Worm (Caenorhabditis elegans) whole organism, late embryonic: Measurements from ENCODE around the gene srw-62.

Experiments
- Y22D7AL.16 ChIP-seq: sonication (generic microtip); optimal IDR thresholded peaks from 2 replicates; lab custom pipeline; 2016; ENCODE audit warnings: missing genetic modification characterization, missing compliant biosample characterization
- ama-1 ChIP-seq: fragments of 150-350 bp; optimal IDR thresholded peaks from 2 replicates; lab custom pipeline; 2014
- ceh-19 ChIP-seq: fragments of 200-800 bp; sonication (Bioruptor generic); optimal IDR thresholded peaks from 2 replicates; lab custom pipeline; 2018; ENCODE audit warnings: mild to moderate bottlenecking, missing genetic modification characterization, missing compliant biosample characterization
- ceh-2 ChIP-seq: sonication (generic microtip); optimal IDR thresholded peaks from 2 replicates; lab custom pipeline; 2016; ENCODE audit warnings: missing genotype, missing genetic modification characterization, missing compliant biosample characterization
- ceh-22 ChIP-seq: sonication (generic microtip); optimal IDR thresholded peaks from 2 replicates; lab custom pipeline; 2017; ENCODE audit warnings: missing biosample characterization, missing genetic modification characterization
- ceh-24 ChIP-seq: sonication (generic microtip); optimal IDR thresholded peaks from 2 replicates; lab custom pipeline; 2016; ENCODE audit warnings: mild to moderate bottlenecking, missing genetic modification characterization, missing compliant biosample characterization
- ceh-31 ChIP-seq: sonication (generic microtip); optimal IDR thresholded peaks from 2 replicates; lab custom pipeline; 2016; ENCODE audit warnings: missing genetic modification characterization, missing compliant biosample characterization
- ceh-34 ChIP-seq: sonication (generic microtip); optimal IDR thresholded peaks from 2 replicates; lab custom pipeline; 2016; ENCODE audit warnings: mild to moderate bottlenecking, missing genetic modification characterization, missing compliant biosample characterization
- ceh-6 ChIP-seq: fragments of 200-800 bp; sonication (Bioruptor generic); optimal IDR thresholded peaks from 2 replicates; lab custom pipeline; 2018; ENCODE audit warnings: mild to moderate bottlenecking, missing genetic modification characterization, missing compliant biosample characterization
- elt-2 ChIP-seq: sonication (generic microtip); optimal IDR thresholded peaks from 2 replicates; lab custom pipeline; 2016; ENCODE audit warnings: missing genetic modification reagents, missing genetic modification characterization, missing compliant biosample characterization
- eyg-1 ChIP-seq: sonication (generic microtip); optimal IDR thresholded peaks from 2 replicates; lab custom pipeline; 2016; ENCODE audit warnings: missing genotype, missing genetic modification characterization, missing compliant biosample characterization
- fax-1 ChIP-seq: sonication (generic microtip); optimal IDR thresholded peaks from 2 replicates; lab custom pipeline; 2016; ENCODE audit warnings: missing genotype, missing genetic modification characterization, missing compliant biosample characterization
- fkh-10 ChIP-seq: fragments of 150-350 bp; optimal IDR thresholded peaks from 2 replicates; lab custom pipeline; 2014; ENCODE audit warnings: missing biosample characterization, missing genetic modification reagents, missing genetic modification characterization
- hlh-30 ChIP-seq: sonication (generic microtip); optimal IDR thresholded peaks from 2 replicates; lab custom pipeline; 2017; ENCODE audit warnings: antibody characterized with exemption, missing genetic modification characterization, missing compliant biosample characterization; ENCODE audit not compliant: insufficient read depth
- hlh-6 ChIP-seq: sonication (generic microtip); optimal IDR thresholded peaks from 2 replicates; lab custom pipeline; 2016; ENCODE audit warnings: missing genotype, missing genetic modification characterization, missing compliant biosample characterization
- hlh-8 ChIP-seq: sonication (generic microtip); optimal IDR thresholded peaks from 2 replicates; lab custom pipeline; 2016; ENCODE audit warnings: missing genotype, missing genetic modification characterization, missing compliant biosample characterization
- nfya-1 ChIP-seq: sonication (generic microtip); optimal IDR thresholded peaks from 2 replicates; lab custom pipeline; 2017; ENCODE audit warnings: missing genetic modification characterization, mild to moderate bottlenecking, missing compliant biosample characterization, antibody characterized with exemption, moderate library complexity
- nhr-11 ChIP-seq: fragments of 150-350 bp; optimal IDR thresholded peaks from 2 replicates; lab custom pipeline; 2014; ENCODE audit warnings: missing biosample characterization, missing genetic modification characterization
- npax-4 ChIP-seq: sonication (generic microtip); optimal IDR thresholded peaks from 2 replicates; lab custom pipeline; 2016; ENCODE audit warnings: missing genetic modification characterization, missing compliant biosample characterization
- odd-2 ChIP-seq: sonication (generic microtip); optimal IDR thresholded peaks from 2 replicates; lab custom pipeline; 2017; ENCODE audit warnings: antibody characterized with exemption, mild to moderate bottlenecking, missing genetic modification characterization, missing compliant biosample characterization
- pag-3 ChIP-seq: sonication (generic microtip); optimal IDR thresholded peaks from 2 replicates; lab custom pipeline; 2016; ENCODE audit warnings: missing compliant biosample characterization, missing genetic modification characterization, borderline replicate concordance
- pax-1 ChIP-seq: fragments of 150-350 bp; optimal IDR thresholded peaks from 2 replicates; lab custom pipeline; 2014; ENCODE audit warnings: missing biosample characterization, missing genetic modification characterization
- pha-2 ChIP-seq: sonication (generic microtip); optimal IDR thresholded peaks from 2 replicates; lab custom pipeline; 2017; ENCODE audit warnings: mild to moderate bottlenecking, missing genetic modification characterization, missing compliant biosample characterization
- pqm-1 ChIP-seq: sonication (generic microtip); optimal IDR thresholded peaks from 2 replicates; lab custom pipeline; 2016; ENCODE audit warnings: missing genetic modification characterization, missing compliant biosample characterization
- pros-1 ChIP-seq: fragments of 150-350 bp; optimal IDR thresholded peaks from 2 replicates; lab custom pipeline; 2014; ENCODE audit warnings: missing biosample characterization, missing genetic modification reagents, missing genetic modification characterization
- rnt-1 ChIP-seq: sonication (generic microtip); optimal IDR thresholded peaks from 2 replicates; lab custom pipeline; 2016; ENCODE audit warnings: missing genetic modification characterization, missing compliant biosample characterization
- sdc-2 ChIP-seq: sonication (generic microtip); optimal IDR thresholded peaks from 2 replicates; lab custom pipeline; 2016; ENCODE audit warnings: missing genotype, missing genetic modification characterization, missing compliant biosample characterization
- syd-9 ChIP-seq: sonication (generic microtip); optimal IDR thresholded peaks from 2 replicates; lab custom pipeline; 2016; ENCODE audit warnings: mild to moderate bottlenecking, missing genetic modification characterization, moderate library complexity, missing compliant biosample characterization
- tbx-7 ChIP-seq: sonication (generic microtip); optimal IDR thresholded peaks from 2 replicates; lab custom pipeline; 2016; ENCODE audit warnings: missing genotype, missing genetic modification characterization, missing compliant biosample characterization
- unc-3 ChIP-seq, 2 experiments: fragments of 200-800 bp in 1 of 2; sonication (Bioruptor generic) in 1 of 2; sonication (generic microtip) in 1 of 2; conservative IDR thresholded peaks in 1 of 2; optimal IDR thresholded peaks in 1 of 2; 2 replicates each; pipeline versions ENCODE4 v1.3.6 to Lab custom; 2016 to 2022; ENCODE audit warnings: missing compliant biosample characterization in 2 of 2, missing genetic modification characterization in 2 of 2, missing genetic modification reagents in 1 of 2
- unc-42 ChIP-seq: sonication (generic microtip); optimal IDR thresholded peaks from 2 replicates; lab custom pipeline; 2016; ENCODE audit warnings: missing genotype, missing genetic modification characterization, missing compliant biosample characterization
- unc-86 ChIP-seq: sonication (generic microtip); optimal IDR thresholded peaks from 2 replicates; lab custom pipeline; 2016; ENCODE audit warnings: missing genetic modification characterization, missing compliant biosample characterization
- zip-5 ChIP-seq: sonication (generic microtip); optimal IDR thresholded peaks from 2 replicates; lab custom pipeline; 2016; ENCODE audit warnings: missing genetic modification characterization, missing compliant biosample characterization

Gene srw-62

DNA sequence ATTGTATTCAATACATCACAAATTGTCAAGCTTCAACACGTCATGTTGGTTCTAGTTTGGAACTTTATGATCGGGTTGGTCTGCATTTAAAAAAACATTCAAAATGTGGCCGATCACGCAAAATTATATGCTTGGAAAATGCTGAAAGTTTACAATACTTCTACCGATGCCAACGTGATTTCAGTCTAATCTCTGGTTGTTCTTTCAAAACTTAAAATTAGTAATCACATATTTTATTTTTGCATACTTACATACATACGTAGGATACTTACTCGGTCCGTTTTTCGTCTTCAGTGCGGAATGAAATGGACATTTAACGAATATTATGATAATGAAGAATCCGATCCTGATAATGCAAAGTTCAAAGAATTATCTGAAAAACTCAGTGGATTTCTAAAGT lies at the start of gene srw-62:
TSS of gene srw-62 (plus strand) at position 301 of the 400 bp plus-strand sequence.
- no peak for TF ChIP-seq ceh-6 (GFP tag; lab: Kevin White, UChicago)

DNA sequence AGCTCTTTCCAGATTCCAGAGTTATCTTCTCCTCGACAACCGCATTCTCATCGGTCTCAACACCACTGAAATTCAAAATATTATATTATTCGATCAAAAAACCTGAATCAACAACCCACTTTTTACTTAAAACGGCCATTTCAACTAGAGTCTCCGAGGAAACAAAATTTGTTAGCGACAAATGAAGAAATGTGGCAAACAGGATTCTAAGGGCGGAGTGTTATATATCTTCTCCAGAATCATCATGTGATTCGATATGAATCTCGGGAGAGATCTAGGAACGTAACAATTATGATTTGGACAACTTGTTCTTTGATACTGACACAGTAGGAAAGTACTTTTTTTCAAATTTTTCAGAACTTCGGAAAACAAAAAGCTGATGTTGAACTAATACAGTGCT lies 49.0 kb upstream of the srw-62 start:
- TF ChIP-seq sdc-2 (tag; lab: Kevin White, UChicago) (no peak), pros-1 (no peak), ceh-34 (no peak), pha-2 (tag; lab: Kevin White, UChicago) (no peak), unc-86 (tag; lab: Kevin White, UChicago) (no peak), nhr-11 (no peak), ceh-31 (tag; lab: Kevin White, UChicago) (no peak), fax-1 (tag; lab: Kevin White, UChicago) (no peak)

DNA sequence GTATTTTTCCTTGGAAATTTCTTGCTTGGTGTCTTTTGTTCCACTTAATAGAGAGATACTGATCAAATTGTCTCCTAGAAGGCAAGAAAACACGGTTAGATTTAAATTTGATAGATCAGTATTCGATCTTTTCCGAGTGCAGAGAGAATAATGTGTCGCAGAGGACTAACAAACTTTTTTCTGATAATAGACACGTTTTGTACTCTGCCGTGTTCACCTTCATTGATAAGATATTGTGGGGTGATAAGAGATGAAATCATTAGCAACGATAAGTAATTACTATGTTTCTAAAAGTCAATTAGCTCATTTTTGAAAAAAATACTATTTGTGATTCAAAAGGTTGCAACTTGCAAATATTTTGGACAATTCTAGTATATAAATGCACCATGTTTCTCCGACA lies 48.5 kb upstream of the srw-62 start:
- TF ChIP-seq syd-9 (tag; lab: Kevin White, UChicago) (no peak), elt-2 (peak; percentile 85)

DNA sequence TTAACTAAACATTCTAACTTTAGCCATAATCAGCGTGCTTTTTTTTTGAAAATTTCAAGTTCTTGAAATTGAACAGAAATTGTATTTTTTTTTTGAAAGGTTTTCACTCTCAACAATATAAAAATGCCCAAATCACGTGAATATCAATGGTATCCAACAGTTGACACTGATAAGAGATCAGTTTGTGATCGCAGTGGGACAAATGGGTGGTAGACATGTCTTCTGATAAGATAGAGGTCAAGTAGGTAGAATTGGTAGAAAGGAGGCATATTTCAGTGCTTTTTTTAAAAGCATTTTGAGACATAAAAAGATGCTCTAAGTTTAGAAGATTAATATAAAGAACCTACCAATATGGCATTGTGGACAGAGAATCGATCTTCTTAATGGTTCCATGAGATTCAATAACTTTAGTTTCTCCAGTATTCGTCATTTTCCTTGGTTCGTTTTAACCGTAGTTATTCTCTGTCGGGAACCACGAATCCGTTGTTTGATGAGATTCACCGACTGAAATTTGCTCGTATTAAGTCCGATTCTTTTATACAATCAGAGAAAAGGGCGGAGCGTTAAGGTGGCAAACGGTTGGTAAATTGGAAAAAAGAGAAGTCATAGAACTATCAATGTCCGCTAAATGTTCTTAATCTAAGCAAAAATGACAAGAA lies 47.8 kb upstream of the srw-62 start, which contains the start of gene mthf-1:
TSS of gene mthf-1 (minus strand) at position 504 of the 659 bp plus-strand sequence.
- TF ChIP-seq pqm-1 (tag; lab: Kevin White, UChicago) (no peak), pag-3 (no peak), hlh-30 (peak; percentile 6), ceh-2 (tag; lab: Kevin White, UChicago) (no peak), rnt-1 (tag; lab: Kevin White, UChicago) (no peak), elt-2 (peak; percentile 81)

DNA sequence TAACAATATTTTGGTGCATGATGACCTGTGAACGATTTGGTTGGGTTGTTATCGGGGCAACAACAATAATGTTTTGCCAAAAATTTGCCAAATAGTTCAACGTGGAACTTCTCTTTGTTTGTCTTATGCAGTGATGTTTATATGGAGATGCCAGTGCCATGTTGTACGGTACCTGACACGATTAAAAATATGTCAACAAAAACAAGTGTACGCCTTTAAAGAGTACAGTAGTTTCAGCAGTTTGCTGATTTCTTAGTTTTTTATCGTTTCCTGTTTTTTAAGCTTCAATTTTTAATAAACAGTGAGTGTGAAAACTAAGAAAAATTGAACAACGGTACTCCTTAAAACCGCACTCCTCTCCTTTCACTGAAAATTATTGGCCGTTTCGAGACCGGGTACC lies 46.9 kb upstream of the srw-62 start:
- no peak for TF ChIP-seq pax-1 (tag; lab: Kevin White, UChicago)
- no peak for TF ChIP-seq unc-42 (tag; lab: Kevin White, UChicago)
- no peak for TF ChIP-seq unc-3 (GFP tag; conservative IDR thresholded peaks at IDR 0.05; lab: Robert Waterston, UW)
- no peak for TF ChIP-seq unc-3 (tag; optimal IDR thresholded peaks at IDR 0.05; lab: Kevin White, UChicago)
- no peak for TF ChIP-seq ceh-19 (GFP tag; lab: Kevin White, UChicago)
- no peak for TF ChIP-seq hlh-6 (tag; lab: Kevin White, UChicago)
- no peak for TF ChIP-seq nfya-1 (tag; lab: Kevin White, UChicago)
- no peak for TF ChIP-seq ama-1 (lab: Kevin White, UChicago)
- TF ChIP-seq zip-5 (tag; lab: Kevin White, UChicago): no peak
- TF ChIP-seq hlh-8 (tag; lab: Kevin White, UChicago): no peak
- TF ChIP-seq hlh-30: no peak

DNA sequence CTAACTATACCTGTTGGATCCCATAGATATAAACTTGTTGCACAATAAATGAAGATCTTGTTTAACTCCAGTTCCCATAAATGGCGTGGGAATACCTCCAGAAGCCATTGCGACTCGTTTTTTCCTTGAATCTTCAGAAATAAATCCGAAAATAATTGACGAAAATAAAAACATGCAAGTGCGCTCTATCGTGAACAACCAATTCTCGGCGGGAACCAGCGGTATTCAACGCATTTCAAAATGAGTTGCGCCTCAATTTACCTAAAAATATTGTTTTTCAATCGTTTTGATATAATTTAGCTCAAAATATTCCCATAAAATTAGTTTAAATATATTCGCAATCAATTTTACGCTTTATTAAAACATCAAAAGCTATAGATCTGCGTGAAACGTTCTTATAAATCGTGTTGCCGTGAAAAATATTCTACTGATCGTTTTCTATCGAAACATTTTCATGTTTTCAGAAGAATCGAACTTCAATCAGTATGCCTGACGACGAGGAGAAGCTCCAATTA lies 44.0 kb upstream of the srw-62 start, which contains the start of the genes snpc-1.1 and spdl-1:
TSS of gene snpc-1.1 (minus strand) at position 200 of the 515 bp plus-strand sequence.
TSS of gene spdl-1 (plus strand) at position 465 of the 515 bp plus-strand sequence.
- no peak for TF ChIP-seq ceh-24 (tag; lab: Kevin White, UChicago)
- no peak for TF ChIP-seq zip-5 (tag; lab: Kevin White, UChicago)
- TF ChIP-seq odd-2: no peak
- TF ChIP-seq ceh-22 (tag; lab: Kevin White, UChicago): no peak
- TF ChIP-seq Y22D7AL.16 (tag; lab: Kevin White, UChicago): no peak
- no peak for TF ChIP-seq tbx-7
- TF ChIP-seq fkh-10 (GFP tag; lab: Kevin White, UChicago): no peak
- TF ChIP-seq pag-3: no peak
- TF ChIP-seq npax-4: no peak
- no peak for TF ChIP-seq unc-86 (tag; lab: Kevin White, UChicago)
- TF ChIP-seq eyg-1 (tag; lab: Kevin White, UChicago): no peak
- no peak for TF ChIP-seq unc-3 (GFP tag; conservative IDR thresholded peaks at IDR 0.05; lab: Robert Waterston, UW)
- no peak for TF ChIP-seq unc-3 (tag; optimal IDR thresholded peaks at IDR 0.05; lab: Kevin White, UChicago)
- TF ChIP-seq, all 69 proteins: peak for 0
